Worm (Caenorhabditis elegans) whole organism, late embryonic: ENCODE results near the gene srj-19.

Experiments used
- C08G9.2 ChIP-seq: sonication (generic microtip); optimal IDR thresholded peaks from 2 replicates; lab custom pipeline; 2016; ENCODE audit warnings: mild to moderate bottlenecking, missing genetic modification characterization, moderate library complexity, missing compliant biosample characterization
- C38D4.7 ChIP-seq: fragments of 200-800 bp; sonication (Bioruptor generic); optimal IDR thresholded peaks from 2 replicates; lab custom pipeline; 2018; ENCODE audit warnings: mild to moderate bottlenecking, missing genetic modification characterization, moderate library complexity, missing compliant biosample characterization
- F13H6.1 ChIP-seq: sonication (generic microtip); optimal IDR thresholded peaks from 2 replicates; lab custom pipeline; 2016; ENCODE audit warnings: missing genetic modification characterization, missing compliant biosample characterization
- K02D7.2 ChIP-seq: sonication (generic microtip); optimal IDR thresholded peaks from 2 replicates; lab custom pipeline; 2017; ENCODE audit warnings: mild to moderate bottlenecking, missing genetic modification characterization, missing compliant biosample characterization
- K09A11.1 ChIP-seq: sonication (generic microtip); optimal IDR thresholded peaks from 2 replicates; lab custom pipeline; 2017; ENCODE audit warnings: antibody characterized with exemption, mild to moderate bottlenecking, missing genetic modification characterization, missing compliant biosample characterization; ENCODE audit not compliant: insufficient read depth
- Y22D7AL.16 ChIP-seq: sonication (generic microtip); optimal IDR thresholded peaks from 2 replicates; lab custom pipeline; 2016; ENCODE audit warnings: missing genetic modification characterization, missing compliant biosample characterization
- ahr-1 ChIP-seq: sonication (generic microtip); optimal IDR thresholded peaks from 2 replicates; lab custom pipeline; 2016; ENCODE audit warnings: missing genetic modification characterization, missing compliant biosample characterization
- ama-1 ChIP-seq: fragments of 150-350 bp; optimal IDR thresholded peaks from 2 replicates; lab custom pipeline; 2014
- ceh-14 ChIP-seq: sonication (generic microtip); optimal IDR thresholded peaks from 2 replicates; lab custom pipeline; 2016; ENCODE audit warnings: missing genotype, missing genetic modification characterization, missing compliant biosample characterization
- ceh-18 ChIP-seq: sonication (generic microtip); optimal IDR thresholded peaks from 2 replicates; lab custom pipeline; 2016; ENCODE audit warnings: missing genetic modification characterization, missing compliant biosample characterization
- ceh-19 ChIP-seq: fragments of 200-800 bp; sonication (Bioruptor generic); optimal IDR thresholded peaks from 2 replicates; lab custom pipeline; 2018; ENCODE audit warnings: mild to moderate bottlenecking, missing genetic modification characterization, missing compliant biosample characterization
- ceh-2 ChIP-seq: sonication (generic microtip); optimal IDR thresholded peaks from 2 replicates; lab custom pipeline; 2016; ENCODE audit warnings: missing genotype, missing genetic modification characterization, missing compliant biosample characterization
- ceh-22 ChIP-seq: sonication (generic microtip); optimal IDR thresholded peaks from 2 replicates; lab custom pipeline; 2017; ENCODE audit warnings: missing biosample characterization, missing genetic modification characterization
- ceh-24 ChIP-seq: sonication (generic microtip); optimal IDR thresholded peaks from 2 replicates; lab custom pipeline; 2016; ENCODE audit warnings: mild to moderate bottlenecking, missing genetic modification characterization, missing compliant biosample characterization
- ceh-31 ChIP-seq: sonication (generic microtip); optimal IDR thresholded peaks from 2 replicates; lab custom pipeline; 2016; ENCODE audit warnings: missing genetic modification characterization, missing compliant biosample characterization
- ceh-9 ChIP-seq: sonication (generic microtip); optimal IDR thresholded peaks from 2 replicates; lab custom pipeline; 2016; ENCODE audit warnings: mild to moderate bottlenecking, missing genetic modification characterization, inconsistent platforms, missing compliant biosample characterization
- che-1 ChIP-seq: sonication (generic microtip); optimal IDR thresholded peaks from 2 replicates; lab custom pipeline; 2016; ENCODE audit warnings: mild to moderate bottlenecking, missing genetic modification characterization, missing compliant biosample characterization
- dmd-4 ChIP-seq: sonication (generic microtip); optimal IDR thresholded peaks from 2 replicates; lab custom pipeline; 2016; ENCODE audit warnings: borderline replicate concordance, missing genetic modification characterization, missing compliant biosample characterization
- dve-1 ChIP-seq: sonication (generic microtip); optimal IDR thresholded peaks from 2 replicates; lab custom pipeline; 2017; ENCODE audit warnings: antibody characterized with exemption, mild to moderate bottlenecking, missing genetic modification characterization, missing compliant biosample characterization
- elt-2 ChIP-seq: sonication (generic microtip); optimal IDR thresholded peaks from 2 replicates; lab custom pipeline; 2016; ENCODE audit warnings: missing genetic modification reagents, missing genetic modification characterization, missing compliant biosample characterization
- elt-4 ChIP-seq: sonication (generic microtip); optimal IDR thresholded peaks from 2 replicates; lab custom pipeline; 2016; ENCODE audit warnings: missing genetic modification characterization, missing compliant biosample characterization
- ets-4 ChIP-seq: sonication (generic microtip); optimal IDR thresholded peaks from 2 replicates; lab custom pipeline; 2016; ENCODE audit warnings: missing genetic modification characterization, missing compliant biosample characterization
- fax-1 ChIP-seq: sonication (generic microtip); optimal IDR thresholded peaks from 2 replicates; lab custom pipeline; 2016; ENCODE audit warnings: missing genotype, missing genetic modification characterization, missing compliant biosample characterization
- fkh-10 ChIP-seq: fragments of 150-350 bp; optimal IDR thresholded peaks from 2 replicates; lab custom pipeline; 2014; ENCODE audit warnings: missing biosample characterization, missing genetic modification reagents, missing genetic modification characterization
- fkh-6 ChIP-seq: sonication (generic microtip); optimal IDR thresholded peaks from 2 replicates; lab custom pipeline; 2016; ENCODE audit warnings: missing genetic modification characterization, missing compliant biosample characterization
- gmeb-2 ChIP-seq: sonication (generic microtip); optimal IDR thresholded peaks from 2 replicates; lab custom pipeline; 2016; ENCODE audit warnings: missing genetic modification characterization, inconsistent platforms, missing compliant biosample characterization
- hlh-15 ChIP-seq: sonication (generic microtip); optimal IDR thresholded peaks from 2 replicates; lab custom pipeline; 2016; ENCODE audit warnings: missing genetic modification characterization, missing compliant biosample characterization
- hlh-6 ChIP-seq: sonication (generic microtip); optimal IDR thresholded peaks from 2 replicates; lab custom pipeline; 2016; ENCODE audit warnings: missing genotype, missing genetic modification characterization, missing compliant biosample characterization
- hlh-8 ChIP-seq: sonication (generic microtip); optimal IDR thresholded peaks from 2 replicates; lab custom pipeline; 2016; ENCODE audit warnings: missing genotype, missing genetic modification characterization, missing compliant biosample characterization
- lim-6 ChIP-seq: sonication (generic microtip); optimal IDR thresholded peaks from 2 replicates; lab custom pipeline; 2016; ENCODE audit warnings: missing genetic modification characterization, missing compliant biosample characterization
- lin-11 ChIP-seq: fragments of 200-800 bp; sonication (Bioruptor generic); optimal IDR thresholded peaks from 2 replicates; lab custom pipeline; 2018; ENCODE audit warnings: mild to moderate bottlenecking, missing genetic modification characterization, missing compliant biosample characterization
- madf-2 ChIP-seq: sonication (generic microtip); optimal IDR thresholded peaks from 2 replicates; lab custom pipeline; 2017; ENCODE audit warnings: missing genetic modification characterization, missing compliant biosample characterization
- mec-3 ChIP-seq: sonication (generic microtip); optimal IDR thresholded peaks from 2 replicates; lab custom pipeline; 2016; ENCODE audit warnings: borderline replicate concordance, missing genetic modification characterization, missing compliant biosample characterization
- nhr-11 ChIP-seq: fragments of 150-350 bp; optimal IDR thresholded peaks from 2 replicates; lab custom pipeline; 2014; ENCODE audit warnings: missing biosample characterization, missing genetic modification characterization
- nhr-232 ChIP-seq: sonication (generic microtip); optimal IDR thresholded peaks from 2 replicates; lab custom pipeline; 2016; ENCODE audit warnings: missing genetic modification characterization, missing compliant biosample characterization
- npax-4 ChIP-seq: sonication (generic microtip); optimal IDR thresholded peaks from 2 replicates; lab custom pipeline; 2016; ENCODE audit warnings: missing genetic modification characterization, missing compliant biosample characterization
- odd-2 ChIP-seq: sonication (generic microtip); optimal IDR thresholded peaks from 2 replicates; lab custom pipeline; 2017; ENCODE audit warnings: antibody characterized with exemption, mild to moderate bottlenecking, missing genetic modification characterization, missing compliant biosample characterization
- pag-3 ChIP-seq: sonication (generic microtip); optimal IDR thresholded peaks from 2 replicates; lab custom pipeline; 2016; ENCODE audit warnings: missing compliant biosample characterization, missing genetic modification characterization, borderline replicate concordance
- pat-9 ChIP-seq: fragments of 200-800 bp; sonication (Bioruptor generic); optimal IDR thresholded peaks from 2 replicates; lab custom pipeline; 2018; ENCODE audit warnings: mild to moderate bottlenecking, missing genetic modification characterization, moderate library complexity, missing compliant biosample characterization
- pax-1 ChIP-seq: fragments of 150-350 bp; optimal IDR thresholded peaks from 2 replicates; lab custom pipeline; 2014; ENCODE audit warnings: missing biosample characterization, missing genetic modification characterization
- pha-2 ChIP-seq: sonication (generic microtip); optimal IDR thresholded peaks from 2 replicates; lab custom pipeline; 2017; ENCODE audit warnings: mild to moderate bottlenecking, missing genetic modification characterization, missing compliant biosample characterization
- pha-4 ChIP-seq: fragments of 150-350 bp; optimal IDR thresholded peaks from 2 replicates; lab custom pipeline; 2018; ENCODE audit warnings: missing biosample characterization, missing genetic modification reagents, missing genetic modification characterization
- pqm-1 ChIP-seq: sonication (generic microtip); optimal IDR thresholded peaks from 2 replicates; lab custom pipeline; 2016; ENCODE audit warnings: missing genetic modification characterization, missing compliant biosample characterization
- rnt-1 ChIP-seq: sonication (generic microtip); optimal IDR thresholded peaks from 2 replicates; lab custom pipeline; 2016; ENCODE audit warnings: missing genetic modification characterization, missing compliant biosample characterization
- sdc-2 ChIP-seq: sonication (generic microtip); optimal IDR thresholded peaks from 2 replicates; lab custom pipeline; 2016; ENCODE audit warnings: missing genotype, missing genetic modification characterization, missing compliant biosample characterization
- sox-2 ChIP-seq: fragments of 200-800 bp; sonication (Bioruptor generic); IDR thresholded peaks from 2 replicates; pipeline ENCODE4 v1.3.6; 2022; ENCODE audit warnings: missing genetic modification reagents, missing genetic modification characterization, missing compliant biosample characterization
- syd-9 ChIP-seq: sonication (generic microtip); optimal IDR thresholded peaks from 2 replicates; lab custom pipeline; 2016; ENCODE audit warnings: mild to moderate bottlenecking, missing genetic modification characterization, moderate library complexity, missing compliant biosample characterization
- tbx-2 ChIP-seq: sonication (generic microtip); optimal IDR thresholded peaks from 2 replicates; lab custom pipeline; 2016; ENCODE audit warnings: missing genetic modification characterization, missing compliant biosample characterization
- tbx-7 ChIP-seq: sonication (generic microtip); optimal IDR thresholded peaks from 2 replicates; lab custom pipeline; 2016; ENCODE audit warnings: missing genotype, missing genetic modification characterization, missing compliant biosample characterization
- ttx-3 ChIP-seq: sonication (generic microtip); optimal IDR thresholded peaks from 2 replicates; lab custom pipeline; 2016; ENCODE audit warnings: missing genetic modification reagents, missing genetic modification characterization, missing compliant biosample characterization
- unc-3 ChIP-seq, 2 experiments: fragments of 200-800 bp in 1 of 2; sonication (Bioruptor generic) in 1 of 2; sonication (generic microtip) in 1 of 2; conservative IDR thresholded peaks in 1 of 2; optimal IDR thresholded peaks in 1 of 2; 2 replicates each; pipeline versions ENCODE4 v1.3.6 to Lab custom; 2016 to 2022; ENCODE audit warnings: missing compliant biosample characterization in 2 of 2, missing genetic modification characterization in 2 of 2, missing genetic modification reagents in 1 of 2
- unc-55 ChIP-seq: sonication (generic microtip); optimal IDR thresholded peaks from 2 replicates; lab custom pipeline; 2017; ENCODE audit warnings: missing biosample characterization, missing genetic modification reagents, missing genetic modification characterization
- unc-86 ChIP-seq: sonication (generic microtip); optimal IDR thresholded peaks from 2 replicates; lab custom pipeline; 2016; ENCODE audit warnings: missing genetic modification characterization, missing compliant biosample characterization
- zip-5 ChIP-seq: sonication (generic microtip); optimal IDR thresholded peaks from 2 replicates; lab custom pipeline; 2016; ENCODE audit warnings: missing genetic modification characterization, missing compliant biosample characterization

srj-19 gene

ce11 chrV:2603056-2603455 is 32.5 kb upstream of the srj-19 start, which contains the start of gene F53E10.6:
Gene F53E10.6, minus strand, starts transcription at chrV:2603063.
- TF ChIP-seq ceh-31 (peak; percentile 88), pqm-1 (no peak), dmd-4 (no peak), pha-4 (tag; lab: Kevin White, UChicago) (no peak), nhr-11 (no peak), elt-2 (tag; lab: Kevin White, UChicago) (peak; percentile 39), hlh-6 (no peak), ama-1 (no peak), hlh-8 (tag; lab: Kevin White, UChicago) (peak; percentile 41), madf-2 (tag; lab: Kevin White, UChicago) (no peak), hlh-15 (no peak), K02D7.2 (tag; lab: Kevin White, UChicago) (no peak), syd-9 (tag; lab: Kevin White, UChicago) (no peak), odd-2 (tag; lab: Kevin White, UChicago) (no peak), F13H6.1 (no peak), pat-9 (no peak), tbx-7 (peak; percentile 58), lim-6 (tag; lab: Kevin White, UChicago) (no peak), fkh-6 (tag; lab: Kevin White, UChicago) (no peak), ceh-2 (peak; percentile 75), ceh-22 (no peak), zip-5 (tag; lab: Kevin White, UChicago) (peak; percentile 63), ceh-9 (tag; lab: Kevin White, UChicago) (no peak), K09A11.1 (tag; lab: Kevin White, UChicago) (no peak), ceh-18 (no peak), ceh-19 (GFP tag; lab: Kevin White, UChicago) (no peak), npax-4 (tag; lab: Kevin White, UChicago) (peak; percentile 2), unc-86 (no peak), pha-2 (tag; lab: Kevin White, UChicago) (no peak), tbx-2 (tag; lab: Kevin White, UChicago) (peak; percentile 63), ttx-3 (tag; lab: Kevin White, UChicago) (no peak), sdc-2 (tag; lab: Kevin White, UChicago) (no peak), C08G9.2 (tag; lab: Kevin White, UChicago) (peak; percentile 91), pax-1 (tag; lab: Kevin White, UChicago) (no peak), dve-1 (tag; lab: Kevin White, UChicago) (no peak), gmeb-2 (tag; lab: Kevin White, UChicago) (no peak), sox-2 (no peak), unc-55 (GFP tag; lab: Kevin White, UChicago) (no peak), elt-4 (no peak), ets-4 (tag; lab: Kevin White, UChicago) (peak; percentile 76), C38D4.7 (GFP tag; lab: Kevin White, UChicago) (no peak), che-1 (tag; lab: Kevin White, UChicago) (no peak), nhr-232 (tag; lab: Kevin White, UChicago) (no peak), pag-3 (tag; lab: Kevin White, UChicago) (no peak), rnt-1 (tag; lab: Kevin White, UChicago) (peak; percentile 4), fax-1 (tag; lab: Kevin White, UChicago) (peak; percentile 22), ceh-14 (tag; lab: Kevin White, UChicago) (no peak), Y22D7AL.16 (no peak), lin-11 (tag; lab: Kevin White, UChicago) (no peak), ahr-1 (tag; lab: Kevin White, UChicago) (no peak), fkh-10 (no peak), mec-3 (peak; percentile 39), unc-3 (GFP tag; conservative IDR thresholded peaks at IDR 0.05; lab: Robert Waterston, UW) (no peak), unc-3 (tag; optimal IDR thresholded peaks at IDR 0.05; lab: Kevin White, UChicago) (no peak), ceh-24 (no peak)
